Fruit fly (Drosophila melanogaster) whole organism, prepupa: ENCODE results near the gene Ret.

Experiments
- Blimp-1 ChIP-seq: fragments of 200-800 bp; sonication (Bioruptor generic); optimal IDR thresholded peaks from 3 replicates; lab custom pipeline; 2017; ENCODE audit warnings: missing biosample characterization, missing genetic modification characterization, mild to moderate bottlenecking, moderate library complexity, missing genetic modification reagents
- CG10631 ChIP-seq: fragments of 200-800 bp; sonication (Bioruptor generic); optimal IDR thresholded peaks from 2 replicates; lab custom pipeline; 2016; ENCODE audit warnings: missing biosample characterization, missing genetic modification characterization
- CG11762 ChIP-seq: fragments of 200-800 bp; sonication (Bioruptor generic); optimal IDR thresholded peaks from 3 replicates; lab custom pipeline; 2016; ENCODE audit warnings: missing biosample characterization, missing genetic modification characterization; ENCODE audit not compliant: insufficient read depth
- CG11902 ChIP-seq: fragments of 200-800 bp; sonication (Bioruptor generic); optimal IDR thresholded peaks from 3 replicates; lab custom pipeline; 2016; ENCODE audit warnings: missing biosample characterization, missing genetic modification characterization
- CG15336 ChIP-seq: fragments of 200-800 bp; sonication (Bioruptor generic); IDR thresholded peaks from 2 replicates; pipeline ENCODE4 v1.3.6; 2022; ENCODE audit warnings: missing biosample characterization, missing genetic modification characterization
- CG1621 ChIP-seq: fragments of 200-800 bp; sonication (Bioruptor generic); optimal IDR thresholded peaks from 3 replicates; lab custom pipeline; 2018; ENCODE audit warnings: missing biosample characterization, mild to moderate bottlenecking, missing genetic modification characterization
- CG16779 ChIP-seq: fragments of 200-800 bp; sonication (Bioruptor generic); optimal IDR thresholded peaks from 3 replicates; lab custom pipeline; 2017; ENCODE audit warnings: missing biosample characterization, mild to moderate bottlenecking, missing genetic modification characterization
- CG3032 ChIP-seq: fragments of 200-800 bp; optimal IDR thresholded peaks from 2 replicates; lab custom pipeline; 2019; ENCODE audit warnings: missing biosample characterization, mild to moderate bottlenecking, missing genetic modification characterization, moderate library complexity
- CG31627 ChIP-seq: fragments of 200-800 bp; sonication (Bioruptor generic); optimal IDR thresholded peaks from 3 replicates; lab custom pipeline; 2016; ENCODE audit warnings: missing biosample characterization, missing genetic modification characterization
- CG34406 ChIP-seq: fragments of 200-800 bp; sonication (Bioruptor generic); optimal IDR thresholded peaks from 3 replicates; lab custom pipeline; 2016; ENCODE audit warnings: missing biosample characterization, missing genetic modification characterization
- CG4318 ChIP-seq: fragments of 200-800 bp; sonication (Bioruptor generic); optimal IDR thresholded peaks from 3 replicates; lab custom pipeline; 2017; ENCODE audit warnings: missing biosample characterization, mild to moderate bottlenecking, missing genetic modification characterization
- CG6163 ChIP-seq: fragments of 200-800 bp; sonication (Bioruptor generic); IDR thresholded peaks from 3 replicates; pipeline ENCODE4 v1.3.6; 2022; ENCODE audit warnings: missing biosample characterization, missing genetic modification characterization
- CG6276 ChIP-seq: fragments of 200-800 bp; sonication (Bioruptor generic); optimal IDR thresholded peaks from 2 replicates; lab custom pipeline; 2017; ENCODE audit warnings: missing biosample characterization, mild to moderate bottlenecking, missing genetic modification characterization
- CG6808 ChIP-seq: fragments of 200-800 bp; sonication (Bioruptor generic); optimal IDR thresholded peaks from 3 replicates; lab custom pipeline; 2017; ENCODE audit warnings: missing biosample characterization, missing genetic modification characterization, mild to moderate bottlenecking, moderate library complexity, missing genetic modification reagents
- Eip75B ChIP-seq: fragments of 200-800 bp; sonication (Bioruptor generic); optimal IDR thresholded peaks from 3 replicates; lab custom pipeline; 2016; ENCODE audit warnings: missing biosample characterization, missing genetic modification characterization
- Eip78C ChIP-seq: fragments of 200-800 bp; sonication (Bioruptor generic); peaks from one replicate; lab custom pipeline; 2016; ENCODE audit warnings: missing biosample characterization, missing genetic modification characterization
- Ets96B ChIP-seq: fragments of 200-800 bp; optimal IDR thresholded peaks from 2 replicates; lab custom pipeline; 2019; ENCODE audit warnings: missing biosample characterization, mild to moderate bottlenecking, missing genetic modification characterization, moderate library complexity
- Gug ChIP-seq: fragments of 200-800 bp; sonication (Bioruptor generic); IDR thresholded peaks from 2 replicates; pipeline ENCODE4 v1.3.6; 2022; ENCODE audit warnings: missing biosample characterization, missing genetic modification characterization
- Met ChIP-seq: fragments of 200-800 bp; sonication (Bioruptor generic); optimal IDR thresholded peaks from 3 replicates; lab custom pipeline; 2016; ENCODE audit warnings: missing biosample characterization, missing genetic modification characterization
- Sox14 ChIP-seq: fragments of 200-800 bp; sonication (Bioruptor generic); optimal IDR thresholded peaks from 3 replicates; lab custom pipeline; 2016; ENCODE audit warnings: missing biosample characterization, missing genetic modification characterization
- achi ChIP-seq: fragments of 200-800 bp; sonication (Bioruptor generic); optimal IDR thresholded peaks from 3 replicates; lab custom pipeline; 2016; ENCODE audit warnings: missing biosample characterization, missing genetic modification characterization
- cyc ChIP-seq: fragments of 200-800 bp; sonication (Bioruptor generic); optimal IDR thresholded peaks from 3 replicates; lab custom pipeline; 2016; ENCODE audit warnings: missing biosample characterization, missing genetic modification characterization
- dac ChIP-seq: fragments of 200-800 bp; sonication (Bioruptor generic); optimal IDR thresholded peaks from 2 replicates; lab custom pipeline; 2017; ENCODE audit warnings: missing biosample characterization, mild to moderate bottlenecking, missing genetic modification characterization
- dsx ChIP-seq: fragments of 200-800 bp; optimal IDR thresholded peaks from 3 replicates; lab custom pipeline; 2019; ENCODE audit warnings: missing biosample characterization, mild to moderate bottlenecking, missing genetic modification characterization, moderate library complexity; ENCODE audit not compliant: poor library complexity, severe bottlenecking
- esn ChIP-seq: fragments of 200-800 bp; sonication (Bioruptor generic); optimal IDR thresholded peaks from 2 replicates; lab custom pipeline; 2016; ENCODE audit warnings: missing biosample characterization, mild to moderate bottlenecking, missing genetic modification characterization, moderate library complexity
- fd85E ChIP-seq: fragments of 200-800 bp; sonication (Bioruptor generic); optimal IDR thresholded peaks from 3 replicates; lab custom pipeline; 2016; ENCODE audit warnings: missing biosample characterization, missing genetic modification characterization
- lz ChIP-seq: fragments of 200-800 bp; sonication (Bioruptor generic); optimal IDR thresholded peaks from 3 replicates; lab custom pipeline; 2016; ENCODE audit warnings: missing biosample characterization, missing genetic modification characterization
- net ChIP-seq: fragments of 200-800 bp; sonication (Bioruptor generic); optimal IDR thresholded peaks from 3 replicates; lab custom pipeline; 2016; ENCODE audit warnings: missing biosample characterization, missing genetic modification characterization
- salr ChIP-seq, 2 experiments: fragments of 200-800 bp; sonication (Bioruptor generic); optimal IDR thresholded peaks; 3 replicates each; lab custom pipeline; 2016 to 2018; ENCODE audit warnings: missing biosample characterization in 2 of 2, missing genetic modification characterization in 2 of 2, mild to moderate bottlenecking in 1 of 2
- spab ChIP-seq: fragments of 200-800 bp; sonication (Bioruptor generic); optimal IDR thresholded peaks from 2 replicates; lab custom pipeline; 2017; ENCODE audit warnings: missing biosample characterization, mild to moderate bottlenecking, missing genetic modification characterization, missing genetic modification reagents
- ss ChIP-seq, 2 experiments: fragments of 200-800 bp; sonication (Bioruptor generic); optimal IDR thresholded peaks; 2 replicates in 1 of 2; 3 replicates in 1 of 2; lab custom pipeline; 2017 to 2018; ENCODE audit warnings: mild to moderate bottlenecking in 2 of 2, missing biosample characterization in 2 of 2, missing genetic modification characterization in 2 of 2, moderate library complexity in 1 of 2
- topi ChIP-seq: fragments of 200-800 bp; sonication (Bioruptor generic); optimal IDR thresholded peaks from 3 replicates; lab custom pipeline; 2016; ENCODE audit warnings: missing biosample characterization, missing genetic modification characterization
- vri ChIP-seq: fragments of 200-800 bp; sonication (Bioruptor generic); optimal IDR thresholded peaks from 3 replicates; lab custom pipeline; 2016; ENCODE audit warnings: missing biosample characterization, mild to moderate bottlenecking, missing genetic modification characterization

Ret gene

DNA sequence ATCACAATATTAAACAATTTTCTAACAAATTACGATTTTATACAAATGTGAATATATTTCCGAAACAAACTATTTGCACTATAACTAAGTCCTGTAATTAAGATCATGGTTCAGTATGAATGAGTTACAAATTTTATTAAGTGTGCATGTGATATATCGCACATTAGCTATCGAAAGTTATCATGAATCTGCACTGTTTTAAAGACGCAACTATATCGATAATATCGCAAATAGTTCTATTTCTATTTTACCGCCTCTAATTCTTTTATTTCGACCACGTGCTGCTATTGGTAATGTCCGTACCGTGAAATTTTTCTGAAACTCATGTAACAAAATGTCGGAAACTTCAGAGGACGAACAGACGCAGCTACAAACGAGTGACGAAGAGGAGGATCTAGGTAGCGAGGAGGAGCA is 55.6 kb downstream of the Ret start, which contains the start of gene pths (continued):
- TF ChIP-seq topi (no peak), CG11902 (GFP tag; lab: Kevin White, UChicago) (peak; percentile 32), dsx (GFP tag; lab: Kevin White, UChicago) (no peak), Sox14 (no peak), lz (GFP tag; lab: Kevin White, UChicago) (peak; percentile 16), ss (GFP tag; optimal IDR thresholded peaks at IDR 0.05; lab: Kevin White, UChicago) (no peak), esn (GFP tag; lab: Kevin White, UChicago) (peak; percentile 26), achi (GFP tag; lab: Kevin White, UChicago) (no peak), Ets96B (tag; lab: Kevin White, UChicago) (no peak), fd85E (GFP tag; lab: Kevin White, UChicago) (no peak), CG3032 (tag; lab: Kevin White, UChicago) (peak; percentile 42), salr (GFP tag; optimal IDR thresholded peaks at IDR 0.05; lab: Kevin White, UChicago) (no peak)

DNA sequence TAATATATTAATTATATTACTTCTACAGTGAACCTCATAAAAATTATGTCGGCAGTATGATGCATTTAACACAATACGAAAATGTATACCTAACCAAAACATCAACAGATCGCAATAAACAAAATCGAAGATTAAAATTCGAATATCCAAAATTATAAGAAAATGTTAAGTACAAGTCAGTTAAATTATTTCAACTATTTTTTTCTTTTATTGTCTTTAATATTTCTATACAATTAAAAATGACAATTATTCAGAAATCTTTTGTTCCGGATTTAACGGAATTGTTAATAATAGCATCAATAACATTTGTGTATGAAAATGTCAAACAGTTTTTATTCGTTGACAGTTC is 56.1 kb downstream of the Ret start:
- TF ChIP-seq CG3032 (tag; lab: Kevin White, UChicago), result no peak
- TF ChIP-seq CG34406, result no peak
- TF ChIP-seq CG15336 (GFP tag; lab: Robert Waterston, UW), result no peak
- no peak for TF ChIP-seq CG6276 (GFP tag; lab: Kevin White, UChicago)
- TF ChIP-seq cyc, result no peak
- TF ChIP-seq CG1621 (tag; lab: Kevin White, UChicago), result no peak
- TF ChIP-seq dsx (GFP tag; lab: Kevin White, UChicago), result no peak
- TF ChIP-seq vri (GFP tag; lab: Kevin White, UChicago), result no peak
- TF ChIP-seq spab (GFP tag; lab: Kevin White, UChicago), result no peak
- no peak for TF ChIP-seq CG16779 (tag; lab: Kevin White, UChicago)
- no peak for TF ChIP-seq CG10631 (GFP tag; lab: Kevin White, UChicago)
- no peak for TF ChIP-seq lz (GFP tag; lab: Kevin White, UChicago)
- TF ChIP-seq salr (GFP tag; optimal IDR thresholded peaks at IDR 0.05; lab: Kevin White, UChicago), result no peak
- no peak for TF ChIP-seq CG6808 (GFP tag; lab: Kevin White, UChicago)
- TF ChIP-seq CG11902 (GFP tag; lab: Kevin White, UChicago), result no peak
- TF ChIP-seq topi, result no peak
- TF ChIP-seq Eip75B (GFP tag; lab: Kevin White, UChicago), result no peak
- no peak for TF ChIP-seq fd85E (GFP tag; lab: Kevin White, UChicago)
- TF ChIP-seq Eip78C (GFP tag; lab: Kevin White, UChicago), result no peak

DNA sequence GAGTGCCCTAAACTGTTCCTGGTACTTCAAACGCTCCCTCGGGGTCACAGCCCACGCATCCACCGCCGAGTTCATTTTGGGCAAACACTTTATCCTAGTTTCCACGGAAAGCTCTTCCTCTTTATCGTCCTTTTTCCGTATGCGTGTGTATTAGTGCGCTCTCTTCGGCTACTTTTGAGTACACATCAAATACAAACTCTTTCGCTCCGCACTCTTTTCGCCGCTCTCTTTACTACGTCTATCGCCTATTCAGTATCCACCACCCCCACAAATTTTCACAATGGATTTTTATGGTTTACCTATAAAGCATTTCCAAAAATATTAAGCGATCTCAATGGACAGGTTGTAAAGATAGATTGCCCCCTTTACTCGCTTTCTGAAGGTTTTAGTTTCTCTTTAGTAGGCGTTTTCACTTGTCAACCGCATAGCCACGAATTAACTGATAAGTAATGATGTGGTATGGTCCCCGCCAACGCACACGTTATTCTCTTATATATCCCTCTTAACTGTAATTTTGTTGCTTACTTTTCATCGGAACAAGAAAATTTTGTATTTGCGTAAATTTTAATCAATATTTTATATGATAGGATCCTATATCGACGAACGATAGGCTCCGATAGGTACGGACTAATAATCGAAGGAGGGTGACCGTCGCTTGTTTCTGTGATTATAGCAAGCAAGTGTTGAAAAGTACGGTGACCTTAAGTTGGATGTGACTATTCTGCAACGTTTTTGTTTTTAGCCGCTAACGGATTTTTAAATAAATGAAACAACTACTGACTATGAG is 56.7 kb downstream of the Ret start, which contains the start of gene Dap160:
Gene Dap160 (minus strand): TSS at position 634 of the 787 bp plus-strand sequence.
- TF ChIP-seq Sox14, result peak; percentile 9
- no peak for TF ChIP-seq Blimp-1 (GFP tag; lab: Kevin White, UChicago)
- TF ChIP-seq salr (GFP tag; optimal IDR thresholded peaks at IDR 0.05; lab: Kevin White, UChicago), result no peak
- no peak for TF ChIP-seq CG4318 (GFP tag; lab: Kevin White, UChicago)
- TF ChIP-seq dac (GFP tag; lab: Kevin White, UChicago), result no peak
- peak; percentile 36 for TF ChIP-seq fd85E (GFP tag; lab: Kevin White, UChicago)
- TF ChIP-seq CG11762, result no peak
- TF ChIP-seq Met (GFP tag; lab: Kevin White, UChicago), result no peak
- no peak for TF ChIP-seq spab (GFP tag; lab: Kevin White, UChicago)
- TF ChIP-seq CG31627, result no peak
- no peak for TF ChIP-seq net (GFP tag; lab: Kevin White, UChicago)
- TF ChIP-seq esn (GFP tag; lab: Kevin White, UChicago), result peak; percentile 12

DNA sequence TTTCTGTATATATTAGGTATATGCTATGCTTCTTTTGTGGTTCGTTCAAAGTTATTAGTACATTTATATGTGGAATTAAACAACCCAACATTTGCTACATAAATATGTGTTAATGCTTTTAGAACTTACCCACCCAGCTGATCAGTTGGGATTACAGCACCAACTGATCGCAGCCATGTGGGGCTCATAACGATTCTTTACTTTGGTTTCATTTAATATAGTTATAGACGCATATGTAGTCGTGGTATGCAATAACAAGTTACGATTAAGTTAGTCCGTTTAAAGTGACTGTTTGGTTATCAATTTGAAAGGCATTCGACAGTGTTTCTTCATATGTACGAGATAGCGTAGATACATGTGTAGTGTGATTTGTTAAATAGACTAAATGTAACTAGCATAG is 62.8 kb downstream of the Ret start:
- TF ChIP-seq Blimp-1 (GFP tag; lab: Kevin White, UChicago) (no peak), CG6163 (GFP tag; lab: Robert Waterston, UW) (no peak), CG31627 (no peak), ss (GFP tag; optimal IDR thresholded peaks at IDR 0.05; lab: Kevin White, UChicago) (no peak), Gug (GFP tag; lab: Robert Waterston, UW) (no peak)
